Fruit fly (Drosophila melanogaster) whole organism, embryonic: ENCODE measurements around the gene CG16789.
A peak's percentile ranks its signal among the peaks of the same experiment; 100 is the strongest.

ENCODE experiments used
- BEAF-32 ChIP-seq: fragments of 200-800 bp; sonication (Bioruptor generic); optimal IDR thresholded peaks from 3 replicates; lab custom pipeline; 2017; ENCODE audit warnings: missing biosample characterization, missing genetic modification characterization, mild to moderate bottlenecking, moderate library complexity, missing genetic modification reagents
- CG10654 ChIP-seq: fragments of 200-800 bp; sonication (Bioruptor generic); optimal IDR thresholded peaks from 2 replicates; lab custom pipeline; 2016; ENCODE audit warnings: missing biosample characterization, missing genetic modification characterization
- CG12071 ChIP-seq: fragments of 200-800 bp; sonication (Bioruptor generic); optimal IDR thresholded peaks from 3 replicates; lab custom pipeline; 2018; ENCODE audit warnings: missing biosample characterization, mild to moderate bottlenecking, missing genetic modification characterization
- CG12744 ChIP-seq: fragments of 200-800 bp; sonication (Bioruptor generic); optimal IDR thresholded peaks from 2 replicates; lab custom pipeline; 2016; ENCODE audit warnings: missing biosample characterization, missing genetic modification characterization
- CG12769 ChIP-seq: fragments of 200-800 bp; sonication (Bioruptor generic); optimal IDR thresholded peaks from 2 replicates; lab custom pipeline; 2019; ENCODE audit warnings: missing biosample characterization, mild to moderate bottlenecking, missing genetic modification characterization, moderate library complexity
- CG13775 ChIP-seq: fragments of 200-800 bp; sonication (Bioruptor generic); optimal IDR thresholded peaks from 3 replicates; lab custom pipeline; 2017; ENCODE audit warnings: missing biosample characterization, mild to moderate bottlenecking, missing genetic modification characterization
- CG1602 ChIP-seq: fragments of 200-800 bp; sonication (Bioruptor generic); optimal IDR thresholded peaks from 3 replicates; lab custom pipeline; 2016; ENCODE audit warnings: missing biosample characterization, missing genetic modification characterization
- CG1832 ChIP-seq: fragments of 200-800 bp; sonication (Bioruptor generic); optimal IDR thresholded peaks from 2 replicates; lab custom pipeline; 2017; ENCODE audit warnings: missing biosample characterization, mild to moderate bottlenecking, missing genetic modification characterization, inconsistent platforms
- CG2199 ChIP-seq: fragments of 200-800 bp; sonication (Bioruptor generic); IDR thresholded peaks from 3 replicates; pipeline ENCODE4 v1.3.6; 2022; ENCODE audit warnings: missing biosample characterization, missing genetic modification characterization
- CG30431 ChIP-seq: fragments of 200-800 bp; sonication (Bioruptor generic); optimal IDR thresholded peaks from 2 replicates; lab custom pipeline; 2017; ENCODE audit warnings: missing biosample characterization, missing genetic modification characterization
- CG31224 ChIP-seq: fragments of 200-800 bp; sonication (Bioruptor generic); IDR thresholded peaks from 2 replicates; pipeline ENCODE4 v1.3.6; 2022; ENCODE audit warnings: missing biosample characterization, missing genetic modification characterization
- CG3163 ChIP-seq: fragments of 200-800 bp; sonication (Bioruptor generic); optimal IDR thresholded peaks from 3 replicates; lab custom pipeline; 2016; ENCODE audit warnings: missing biosample characterization, missing genetic modification characterization
- CG3726 ChIP-seq: fragments of 200-800 bp; sonication (Bioruptor generic); IDR thresholded peaks from 3 replicates; pipeline ENCODE4, ENCODE4 v1.3.6; 2022; ENCODE audit warnings: missing biosample characterization, missing genetic modification characterization
- CG3838 ChIP-seq: fragments of 200-800 bp; sonication (Bioruptor generic); optimal IDR thresholded peaks from 3 replicates; lab custom pipeline; 2016; ENCODE audit warnings: missing biosample characterization, missing genetic modification characterization
- CG3995 ChIP-seq: fragments of 200-800 bp; sonication (Bioruptor generic); optimal IDR thresholded peaks from 3 replicates; lab custom pipeline; 2016; ENCODE audit warnings: missing biosample characterization, missing genetic modification characterization
- CG4730 ChIP-seq: fragments of 200-800 bp; sonication (Bioruptor generic); IDR thresholded peaks from 2 replicates; pipeline ENCODE4 v1.3.6; 2022; ENCODE audit warnings: missing biosample characterization, missing genetic modification characterization
- CG5245 ChIP-seq: fragments of 200-800 bp; sonication (Bioruptor generic); optimal IDR thresholded peaks from 3 replicates; lab custom pipeline; 2016; ENCODE audit warnings: missing biosample characterization, missing genetic modification characterization
- CG7745 ChIP-seq: fragments of 200-800 bp; sonication (Bioruptor generic); optimal IDR thresholded peaks from 2 replicates; lab custom pipeline; 2018; ENCODE audit warnings: missing biosample characterization, mild to moderate bottlenecking, missing genetic modification characterization, moderate library complexity
- CG7928 ChIP-seq: fragments of 200-800 bp; sonication (Bioruptor generic); optimal IDR thresholded peaks from 2 replicates; lab custom pipeline; 2017; ENCODE audit warnings: missing biosample characterization, mild to moderate bottlenecking, missing genetic modification characterization
- CG8388 ChIP-seq: fragments of 200-800 bp; sonication (Bioruptor generic); optimal IDR thresholded peaks from 2 replicates; lab custom pipeline; 2019; ENCODE audit warnings: missing biosample characterization, mild to moderate bottlenecking, missing genetic modification characterization, moderate library complexity
- CG9876 ChIP-seq: fragments of 200-800 bp; sonication (Bioruptor generic); optimal IDR thresholded peaks from 2 replicates; lab custom pipeline; 2016; ENCODE audit warnings: missing biosample characterization, missing genetic modification characterization
- D19A ChIP-seq: fragments of 200-800 bp; optimal IDR thresholded peaks from 3 replicates; lab custom pipeline; 2019; ENCODE audit warnings: missing biosample characterization, mild to moderate bottlenecking, missing genetic modification characterization, moderate library complexity
- Dad ChIP-seq: fragments of 200-800 bp; sonication (Bioruptor generic); optimal IDR thresholded peaks from 3 replicates; lab custom pipeline; 2016; ENCODE audit warnings: missing biosample characterization, missing genetic modification characterization
- Dek ChIP-seq: fragments of 200-800 bp; sonication (Bioruptor generic); optimal IDR thresholded peaks from 3 replicates; lab custom pipeline; 2019; ENCODE audit warnings: missing biosample characterization, mild to moderate bottlenecking, missing genetic modification characterization, moderate library complexity
- Dfd ChIP-seq, 2 experiments: fragments of >200 bp; optimal IDR thresholded peaks; 2 replicates each; lab custom pipeline; 2017; ENCODE audit warnings: missing biosample characterization in 2 of 2, missing genetic modification characterization in 2 of 2
- Eip74EF ChIP-seq, 2 experiments: fragments of 200-800 bp in 1 of 2; fragments of >200 bp in 1 of 2; sonication (Bioruptor generic) in 1 of 2; optimal IDR thresholded peaks; 2 replicates each; lab custom pipeline; 2017 to 2019; ENCODE audit warnings: missing biosample characterization in 2 of 2, missing genetic modification characterization in 2 of 2, mild to moderate bottlenecking in 1 of 2, moderate library complexity in 1 of 2
- Fer1 ChIP-seq: fragments of 200-800 bp; sonication (Bioruptor generic); optimal IDR thresholded peaks from 2 replicates; lab custom pipeline; 2017; ENCODE audit warnings: missing biosample characterization, mild to moderate bottlenecking, missing genetic modification characterization
- H2.0 ChIP-seq: fragments of 200-800 bp; sonication (Bioruptor generic); IDR thresholded peaks from 2 replicates; pipeline ENCODE4 v1.3.6; 2022; ENCODE audit warnings: missing biosample characterization, missing genetic modification characterization
- HLH54F ChIP-seq: fragments of 200-800 bp; sonication (Bioruptor generic); optimal IDR thresholded peaks from 3 replicates; lab custom pipeline; 2016; ENCODE audit warnings: missing biosample characterization, missing genetic modification characterization
- Hr3 ChIP-seq: fragments of 200-800 bp; sonication (Bioruptor generic); optimal IDR thresholded peaks from 3 replicates; lab custom pipeline; 2016; ENCODE audit warnings: missing biosample characterization, missing genetic modification characterization
- Hr39 ChIP-seq: fragments of >200 bp; optimal IDR thresholded peaks from 2 replicates; lab custom pipeline; 2017
- Lpt ChIP-seq: fragments of >200 bp; optimal IDR thresholded peaks from 2 replicates; lab custom pipeline; 2018; ENCODE audit warnings: missing biosample characterization, missing genetic modification characterization
- NfI ChIP-seq: fragments of 200-800 bp; sonication (Bioruptor generic); optimal IDR thresholded peaks from 3 replicates; lab custom pipeline; 2018; ENCODE audit warnings: missing biosample characterization, mild to moderate bottlenecking, missing genetic modification characterization, moderate library complexity
- Sry-δ ChIP-seq: fragments of 200-800 bp; sonication (Bioruptor generic); optimal IDR thresholded peaks from 2 replicates; lab custom pipeline; 2016; ENCODE audit warnings: missing biosample characterization, missing genetic modification characterization
- Xbp1 ChIP-seq: fragments of 200-800 bp; sonication (Bioruptor generic); optimal IDR thresholded peaks from 3 replicates; lab custom pipeline; 2016; ENCODE audit warnings: missing biosample characterization, mild to moderate bottlenecking, missing genetic modification characterization
- fd3F ChIP-seq: fragments of 200-800 bp; sonication (Bioruptor generic); optimal IDR thresholded peaks from 2 replicates; lab custom pipeline; 2018; ENCODE audit warnings: missing biosample characterization, mild to moderate bottlenecking, missing genetic modification characterization, moderate library complexity
- gcm2 ChIP-seq: fragments of 200-800 bp; sonication (Bioruptor generic); optimal IDR thresholded peaks from 2 replicates; lab custom pipeline; 2016; ENCODE audit warnings: missing biosample characterization, missing genetic modification characterization
- gfzf ChIP-seq: fragments of 200-800 bp; sonication (Bioruptor generic); optimal IDR thresholded peaks from 2 replicates; lab custom pipeline; 2016; ENCODE audit warnings: missing biosample characterization, mild to moderate bottlenecking, missing genetic modification characterization, moderate library complexity
- inv ChIP-seq: fragments of 200-800 bp; sonication (Bioruptor generic); IDR thresholded peaks from 2 replicates; pipeline ENCODE4 v1.3.6; 2022; ENCODE audit warnings: missing biosample characterization, missing genetic modification characterization; ENCODE audit not compliant: partially characterized antibody
- kah ChIP-seq: fragments of 200-800 bp; sonication (Bioruptor generic); optimal IDR thresholded peaks from 2 replicates; lab custom pipeline; 2018; ENCODE audit warnings: missing biosample characterization, mild to moderate bottlenecking, missing genetic modification characterization
- lab ChIP-seq: fragments of 200-800 bp; sonication (Bioruptor generic); optimal IDR thresholded peaks from 3 replicates; lab custom pipeline; 2017; ENCODE audit warnings: missing biosample characterization, missing genetic modification characterization, mild to moderate bottlenecking, moderate library complexity, missing genetic modification reagents
- prd ChIP-seq, 3 experiments: fragments of >200 bp in 2 of 3; fragments of 200-800 bp in 1 of 3; sonication (Bioruptor generic) in 1 of 3; optimal IDR thresholded peaks in 2 of 3; IDR thresholded peaks in 1 of 3; 2 replicates in 2 of 3; 3 replicates in 1 of 3; pipeline versions ENCODE4 v1.3.6 to Lab custom; 2017 to 2022; ENCODE audit warnings: missing biosample characterization in 1 of 3, missing genetic modification characterization in 1 of 3
- pzg ChIP-seq: fragments of 200-800 bp; sonication (Bioruptor generic); optimal IDR thresholded peaks from 3 replicates; lab custom pipeline; 2018; ENCODE audit warnings: missing biosample characterization, mild to moderate bottlenecking, missing genetic modification characterization, moderate library complexity
- ro ChIP-seq: fragments of 200-800 bp; sonication (Bioruptor generic); IDR thresholded peaks from 2 replicates; pipeline ENCODE4 v1.3.6; 2022; ENCODE audit warnings: missing biosample characterization, missing genetic modification characterization
- salm ChIP-seq: fragments of 200-800 bp; sonication (Bioruptor generic); optimal IDR thresholded peaks from 2 replicates; lab custom pipeline; 2018; ENCODE audit warnings: missing biosample characterization, mild to moderate bottlenecking, missing genetic modification characterization
- sob ChIP-seq: fragments of 200-800 bp; sonication (Bioruptor generic); IDR thresholded peaks from 2 replicates; pipeline ENCODE4 v1.3.6; 2022; ENCODE audit warnings: missing biosample characterization, missing genetic modification characterization
- tap ChIP-seq: fragments of 200-800 bp; optimal IDR thresholded peaks from 3 replicates; lab custom pipeline; 2019; ENCODE audit warnings: missing biosample characterization, mild to moderate bottlenecking, missing genetic modification characterization, moderate library complexity
- vfl ChIP-seq: fragments of 200-800 bp; sonication (Bioruptor generic); optimal IDR thresholded peaks from 2 replicates; lab custom pipeline; 2016; ENCODE audit warnings: missing biosample characterization, missing genetic modification characterization
- vvl ChIP-seq: fragments of 200-800 bp; sonication (Bioruptor generic); IDR thresholded peaks from 2 replicates; pipeline ENCODE4 v1.3.6; 2022; ENCODE audit warnings: missing biosample characterization, missing genetic modification characterization
- wdn ChIP-seq: fragments of 200-800 bp; sonication (Bioruptor generic); IDR thresholded peaks from 2 replicates; pipeline ENCODE4 v1.3.6; 2022; ENCODE audit warnings: missing biosample characterization, missing genetic modification characterization
- z ChIP-seq: fragments of 200-800 bp; sonication (Bioruptor generic); IDR thresholded peaks from 3 replicates; pipeline ENCODE4 v1.3.6; 2022; ENCODE audit warnings: missing biosample characterization, missing genetic modification characterization

The CG16789 gene

DNA sequence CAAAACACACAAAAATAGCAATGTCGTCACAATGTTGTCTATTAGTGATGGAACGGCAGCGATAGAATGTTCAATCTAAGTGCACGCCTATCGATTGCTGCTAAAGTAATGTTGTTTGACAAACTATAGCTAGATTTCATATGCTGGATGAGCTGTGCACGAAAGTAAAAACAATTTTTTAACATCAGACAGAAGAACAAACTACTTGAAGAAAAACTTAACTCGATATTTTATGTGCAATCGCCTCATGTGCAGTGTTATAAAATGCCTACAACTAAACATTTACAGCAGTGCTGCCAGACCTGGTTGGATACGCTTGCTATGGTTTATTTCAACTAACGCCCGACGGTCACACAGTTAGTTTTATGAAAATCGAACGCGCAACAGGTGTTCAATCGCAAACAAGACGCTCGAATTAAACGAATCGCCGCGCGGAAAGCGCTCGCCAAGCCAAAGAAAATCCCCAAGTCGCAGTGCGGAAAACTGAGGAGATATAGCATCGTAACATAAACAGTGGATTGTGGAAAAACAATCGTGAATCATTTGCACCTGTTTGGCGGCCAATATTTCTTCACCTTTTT is 25.0 kb downstream of the CG16789 start, which contains the start of the genes bocks and CG8312 (continued):
- TF ChIP-seq CG3726 (GFP tag; lab: Robert Waterston, UW), result no peak
- TF ChIP-seq CG12071, result peak; percentile 17
- TF ChIP-seq Dfd (GFP tag; optimal IDR thresholded peaks at IDR 0.05; lab: Kevin White, UChicago), result no peak
- TF ChIP-seq BEAF-32 (GFP tag; lab: Kevin White, UChicago), result peak; percentile 96
- TF ChIP-seq Sry-δ (GFP tag; lab: Kevin White, UChicago), result peak; percentile 99
- TF ChIP-seq fd3F (GFP tag; lab: Kevin White, UChicago), result no peak
- TF ChIP-seq CG7745 (tag; lab: Kevin White, UChicago), result no peak
- peak; percentile 88 for TF ChIP-seq CG3995 (GFP tag; lab: Kevin White, UChicago)
- peak; percentile 95 for TF ChIP-seq gfzf (GFP tag; lab: Kevin White, UChicago)
- no peak for TF ChIP-seq Hr3 (GFP tag; lab: Kevin White, UChicago)
- no peak for TF ChIP-seq tap (tag; lab: Kevin White, UChicago)
- TF ChIP-seq gcm2 (GFP tag; lab: Kevin White, UChicago), result no peak
- no peak for TF ChIP-seq wdn (GFP tag; lab: Robert Waterston, UW)
- no peak for TF ChIP-seq D19A
- no peak for TF ChIP-seq Lpt (GFP tag; lab: Kevin White, UChicago)
- TF ChIP-seq CG13775 (GFP tag; lab: Kevin White, UChicago), result peak; percentile 26
- TF ChIP-seq vvl (GFP tag; lab: Robert Waterston, UW), result no peak
- no peak for TF ChIP-seq inv (GFP tag; lab: Robert Waterston, UW)
- no peak for TF ChIP-seq H2.0 (GFP tag; lab: Robert Waterston, UW)
- TF ChIP-seq CG12769, result peak; percentile 51
- TF ChIP-seq Hr39 (lab: Kevin White, UChicago), result no peak
- peak; percentile 99 for TF ChIP-seq pzg
- TF ChIP-seq Xbp1 (GFP tag; lab: Kevin White, UChicago), result peak; percentile 65
- peak; percentile 38 for TF ChIP-seq CG10654 (GFP tag; lab: Kevin White, UChicago)
- TF ChIP-seq CG7928 (GFP tag; lab: Kevin White, UChicago), result no peak
- TF ChIP-seq sob (GFP tag; lab: Robert Waterston, UW), result no peak
- TF ChIP-seq lab (GFP tag; lab: Kevin White, UChicago), result peak; percentile 69
- peak; percentile 72 for TF ChIP-seq HLH54F (GFP tag; lab: Kevin White, UChicago)
- no peak for TF ChIP-seq ro
- TF ChIP-seq CG3838, result peak; percentile 80
- no peak for TF ChIP-seq z (GFP tag; lab: Robert Waterston, UW)
- TF ChIP-seq prd (optimal IDR thresholded peaks at IDR 0.05; lab: Kevin White, UChicago), result no peak
- TF ChIP-seq prd (GFP tag; IDR thresholded peaks at IDR 0.05; lab: Robert Waterston, UW), result no peak
- TF ChIP-seq CG12744, result no peak
- TF ChIP-seq CG1832 (GFP tag; lab: Kevin White, UChicago), result no peak
- peak; percentile 59 for TF ChIP-seq Dad (GFP tag; lab: Kevin White, UChicago)
- TF ChIP-seq Dek, result no peak
- TF ChIP-seq CG2199, result no peak
- TF ChIP-seq salm (tag; lab: Kevin White, UChicago), result no peak
- no peak for TF ChIP-seq CG31224 (GFP tag; lab: Robert Waterston, UW)
- TF ChIP-seq Fer1 (GFP tag; lab: Kevin White, UChicago), result peak; percentile 48
- peak; percentile 26 for TF ChIP-seq NfI (GFP tag; lab: Kevin White, UChicago)
- TF ChIP-seq CG4730 (GFP tag; lab: Robert Waterston, UW), result no peak
- no peak for TF ChIP-seq Eip74EF (GFP tag; optimal IDR thresholded peaks at IDR 0.05; lab: Kevin White, UChicago)
- peak; percentile 100 for TF ChIP-seq kah (GFP tag; lab: Kevin White, UChicago)
- peak; percentile 47 for TF ChIP-seq CG3163
- TF ChIP-seq CG9876 (GFP tag; lab: Kevin White, UChicago), result peak; percentile 40
- TF ChIP-seq CG30431 (GFP tag; lab: Kevin White, UChicago), result no peak
- TF ChIP-seq vfl (GFP tag; lab: Kevin White, UChicago), result no peak
- no peak for TF ChIP-seq CG5245
- peak; percentile 31 for TF ChIP-seq CG1602
- peak; percentile 1 for TF ChIP-seq CG8388 (GFP tag; lab: Kevin White, UChicago)
